Worm (Caenorhabditis elegans): Measurements from ENCODE around the gene F56D5.3.
A peak's percentile ranks its signal among the peaks of the same experiment; 100 is the strongest.

F56D5.3 gene

ce11 chrIV:9367852-9368627 lies 29.3 kb upstream of the F56D5.3 start (continued):
- TF ChIP-seq mes-4 (tag; optimal IDR thresholded peaks at IDR 0.05), result no peak
- TF ChIP-seq die-1 (tag; optimal IDR thresholded peaks at IDR 0.05), result no peak
- TF ChIP-seq ama-1 (optimal IDR thresholded peaks at IDR 0.05), result no peak
- no peak for TF ChIP-seq ama-1 (GFP tag; optimal IDR thresholded peaks at IDR 0.05)
- no peak for TF ChIP-seq bed-2 (GFP tag; IDR thresholded peaks at IDR 0.05)
- TF ChIP-seq efl-1 (GFP tag; optimal IDR thresholded peaks at IDR 0.05), result peak; percentile 92
- TF ChIP-seq F52B5.7 (tag; optimal IDR thresholded peaks at IDR 0.05), result no peak
- TF ChIP-seq ceh-40 (GFP tag; IDR thresholded peaks at IDR 0.05), result no peak
- TF ChIP-seq B0019.2 (GFP tag; conservative IDR thresholded peaks at IDR 0.05), result peak; percentile 20; the same call in 1 of the 2 replicates
- peak; percentile 76 for TF ChIP-seq ceh-91 (GFP tag; IDR thresholded peaks at IDR 0.05)
- 0 out of 2 replicates have a peak, but pooled peaks have one; percentile 22 for TF ChIP-seq attf-6 (GFP tag; IDR thresholded peaks at IDR 0.05)
- no peak for TF ChIP-seq Y79H2A.3 (GFP tag; conservative IDR thresholded peaks at IDR 0.05)
- TF ChIP-seq lsl-1 (GFP tag; optimal IDR thresholded peaks at IDR 0.05), result peak; percentile 90
- no peak for TF ChIP-seq ztf-26 (tag; optimal IDR thresholded peaks at IDR 0.05)
- TF ChIP-seq rpc-1 (optimal IDR thresholded peaks at IDR 0.05), result no peak
- TF ChIP-seq rpc-1 (tag; optimal IDR thresholded peaks at IDR 0.05), result no peak
- TF ChIP-seq hrde-1 (tag; optimal IDR thresholded peaks at IDR 0.05; ENCODE audit: borderline replicate concordance), result no peak
- TF ChIP-seq aptf-2 (GFP tag; conservative IDR thresholded peaks at IDR 0.05), result no peak
- no peak for TF ChIP-seq atf-7 (tag; optimal IDR thresholded peaks at IDR 0.05)
- TF ChIP-seq somi-1 (GFP tag; optimal IDR thresholded peaks at IDR 0.05), result no peak
- no peak for TF ChIP-seq rec-8 (tag; optimal IDR thresholded peaks at IDR 0.05)
- TF ChIP-seq T26A5.8 (tag; optimal IDR thresholded peaks at IDR 0.05), result no peak
- no peak for TF ChIP-seq F23B12.7 (tag; optimal IDR thresholded peaks at IDR 0.05; ENCODE audit: insufficient read depth)
- TF ChIP-seq C17E4.6 (GFP tag; IDR thresholded peaks at IDR 0.05), result no peak
- TF ChIP-seq gei-17 (GFP tag; optimal IDR thresholded peaks at IDR 0.05), result no peak
- no peak for TF ChIP-seq ztf-28 (GFP tag; IDR thresholded peaks at IDR 0.05)
- no peak for TF ChIP-seq dpff-1 (tag; optimal IDR thresholded peaks at IDR 0.05)
- TF ChIP-seq ztf-6 (GFP tag; IDR thresholded peaks at IDR 0.05), result no peak
- no peak for TF ChIP-seq mel-28 (tag; optimal IDR thresholded peaks at IDR 0.05; ENCODE audit: borderline replicate concordance)
- no peak for TF ChIP-seq B0336.3 (GFP tag; IDR thresholded peaks at IDR 0.05)
- no peak for TF ChIP-seq rcor-1 (GFP tag; IDR thresholded peaks at IDR 0.05)
- TF ChIP-seq fkh-3 (tag; optimal IDR thresholded peaks at IDR 0.05), result no peak
- TF ChIP-seq lin-40 (tag; optimal IDR thresholded peaks at IDR 0.05), result peak; percentile 8
- peak; percentile 13 for TF ChIP-seq tbp1 (GFP tag; optimal IDR thresholded peaks at IDR 0.05)
- no peak for TF ChIP-seq T07F8.4 (tag; optimal IDR thresholded peaks at IDR 0.05)
- peak; percentile 70 for TF ChIP-seq lin-54 (GFP tag; optimal IDR thresholded peaks at IDR 0.05)
- no peak for TF ChIP-seq egl-18 (GFP tag; IDR thresholded peaks at IDR 0.05)
- TF ChIP-seq aptf-3 (GFP tag; IDR thresholded peaks at IDR 0.05), result no peak
- peak; percentile 67 for TF ChIP-seq snpc-1.3 (tag; optimal IDR thresholded peaks at IDR 0.05; ENCODE audit: insufficient read depth)
- TF ChIP-seq pha-4 (tag; optimal IDR thresholded peaks at IDR 0.05), result no peak
- no peak for TF ChIP-seq Y53F4B.3 (GFP tag; IDR thresholded peaks at IDR 0.05)
- TF ChIP-seq unc-130 (GFP tag; optimal IDR thresholded peaks at IDR 0.05), result no peak
- TF ChIP-seq madf-10 (tag; optimal IDR thresholded peaks at IDR 0.05), result no peak
- TF ChIP-seq ets-4 (GFP tag; optimal IDR thresholded peaks at IDR 0.05), result no peak
- peak; percentile 35; the same call in 1 of the 2 replicates for TF ChIP-seq hmg-1.2 (GFP tag; IDR thresholded peaks at IDR 0.05)
- peak; percentile 76 for TF ChIP-seq dpl-1 (GFP tag; optimal IDR thresholded peaks at IDR 0.05)
- no peak for TF ChIP-seq K11D2.4 (GFP tag; IDR thresholded peaks at IDR 0.05)
- TF ChIP-seq madf-8 (GFP tag; conservative IDR thresholded peaks at IDR 0.05), result peak; percentile 82
- TF ChIP-seq D2030.7 (GFP tag; IDR thresholded peaks at IDR 0.05), result no peak; the same call in none of the 2 replicates

Measured in whole organism, young adult.